Fruit fly (Drosophila melanogaster): ENCODE data around the gene prage.

The prage gene

DNA sequence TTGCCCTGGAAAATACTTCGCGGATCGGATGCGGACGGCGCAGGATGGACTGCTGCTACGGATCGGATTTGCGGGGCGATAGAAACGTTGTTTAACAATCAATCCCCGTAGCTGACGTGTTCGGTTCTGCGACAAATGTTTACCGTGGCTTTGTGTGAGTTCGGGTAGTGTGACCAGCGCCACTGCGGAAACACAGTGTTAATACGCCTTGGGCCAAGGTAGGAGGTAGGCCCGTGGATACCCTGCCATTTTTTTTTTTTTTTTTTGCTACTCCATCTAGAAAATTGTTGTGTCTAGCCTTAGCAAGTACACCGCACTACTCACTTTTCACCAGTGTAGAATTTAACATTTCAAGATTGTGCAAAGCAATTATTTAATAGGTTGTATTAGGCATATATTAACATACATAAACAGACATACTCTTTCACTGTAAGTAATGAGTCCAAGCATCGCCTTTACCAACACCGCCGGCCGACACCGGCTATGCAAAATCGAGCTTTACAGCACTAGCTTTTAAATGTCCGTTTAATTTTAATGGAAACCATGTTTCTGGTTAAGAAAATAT lies 88.2 kb downstream of the prage start, which contains the start of gene deltaCOP (continued):
- TF ChIP-seq Lim3 (GFP tag; IDR thresholded peaks at IDR 0.05): no peak
- peak; percentile 26; the same call in 1 of the 2 replicates for TF ChIP-seq peb (GFP tag; IDR thresholded peaks at IDR 0.05)
- peak; percentile 70 for TF ChIP-seq CG17328 (GFP tag; IDR thresholded peaks at IDR 0.05)
- TF ChIP-seq CG14050 (GFP tag; IDR thresholded peaks at IDR 0.05): peak; percentile 71
- TF ChIP-seq CG17385 (GFP tag; optimal IDR thresholded peaks at IDR 0.05): peak; percentile 69
- TF ChIP-seq CG8290 (GFP tag; optimal IDR thresholded peaks at IDR 0.05): no peak
- TF ChIP-seq CG8290 (tag; optimal IDR thresholded peaks at IDR 0.05): peak in 1 of 2 experiments; percentile 40
- TF ChIP-seq sr (GFP tag; IDR thresholded peaks at IDR 0.05): no peak
- TF ChIP-seq gcm2 (GFP tag; optimal IDR thresholded peaks at IDR 0.05): peak; percentile 42
- peak; percentile 92 for TF ChIP-seq Myb (GFP tag; optimal IDR thresholded peaks at IDR 0.05)
- TF ChIP-seq CG11696 (GFP tag; IDR thresholded peaks at IDR 0.05): 0 out of 2 replicates have a peak, but pooled peaks have one; percentile 42
- peak; percentile 65 for TF ChIP-seq cg (GFP tag; optimal IDR thresholded peaks at IDR 0.05)
- TF ChIP-seq Med (GFP tag): peak; percentile 97
- TF ChIP-seq tx (GFP tag; optimal IDR thresholded peaks at IDR 0.05): peak; percentile 92
- peak; percentile 78 for TF ChIP-seq vfl (GFP tag; optimal IDR thresholded peaks at IDR 0.05)
- TF ChIP-seq Drgx (GFP tag; IDR thresholded peaks at IDR 0.05): peak; percentile 77
- TF ChIP-seq Dad (GFP tag; optimal IDR thresholded peaks at IDR 0.05): peak; percentile 89
- no peak for TF ChIP-seq CG1603 (tag; optimal IDR thresholded peaks at IDR 0.05)
- TF ChIP-seq Eip74EF (GFP tag; optimal IDR thresholded peaks at IDR 0.05): no peak
- TF ChIP-seq Hr51 (GFP tag; optimal IDR thresholded peaks at IDR 0.05): peak; percentile 75 to 88
- TF ChIP-seq Doc2 (GFP tag; IDR thresholded peaks at IDR 0.05): peak; percentile 43; the same call in 1 of the 2 replicates
- no peak for TF ChIP-seq gem (tag; optimal IDR thresholded peaks at IDR 0.05)
- peak; percentile 73; the same call in 2 of the 3 replicates for TF ChIP-seq ken (GFP tag; IDR thresholded peaks at IDR 0.05)
- peak; percentile 3 for TF ChIP-seq CG7271 (tag; optimal IDR thresholded peaks at IDR 0.05)

DNA sequence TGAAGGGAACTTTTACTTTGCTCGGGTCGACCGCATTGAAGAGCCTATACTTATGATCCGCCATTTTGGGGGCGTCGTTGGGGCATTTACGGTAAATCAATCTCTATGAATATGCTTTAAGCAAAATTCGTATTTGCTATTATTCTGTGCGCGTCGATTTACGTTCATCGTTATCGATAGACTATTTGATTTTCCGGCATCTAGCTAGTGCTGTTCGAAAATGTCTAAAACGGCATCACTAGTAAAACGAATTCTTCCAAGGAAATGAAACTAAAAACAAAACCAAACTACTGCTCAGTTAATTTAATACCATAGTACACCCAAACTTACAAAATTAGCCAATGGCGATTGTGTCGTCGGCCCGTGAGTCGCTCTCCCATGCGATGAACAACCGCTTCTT lies 92.2 kb downstream of the prage start, which contains the start of the genes Gcna and MED18:
Gcna (minus strand) TSS at position 163 of the 400 bp plus-strand sequence.
MED18 (plus strand) TSS at position 237 of the 400 bp plus-strand sequence.
- TF ChIP-seq CG10147 (GFP tag; optimal IDR thresholded peaks at IDR 0.05): no peak
- TF ChIP-seq CG8290 (GFP tag; optimal IDR thresholded peaks at IDR 0.05): no peak
- TF ChIP-seq CG8290 (tag; optimal IDR thresholded peaks at IDR 0.05): no peak
- peak; percentile 58 for TF ChIP-seq MESR4 (GFP tag; optimal IDR thresholded peaks at IDR 0.05)
- peak; percentile 23 for TF ChIP-seq BEAF-32 (GFP tag; optimal IDR thresholded peaks at IDR 0.05)
- no peak for TF ChIP-seq HmgZ (tag; optimal IDR thresholded peaks at IDR 0.05)
- TF ChIP-seq HLH4C (GFP tag; IDR thresholded peaks at IDR 0.05; ENCODE audit: partially characterized antibody): peak; percentile 31; the same call in 1 of the 3 replicates
- no peak for TF ChIP-seq Hmr (GFP tag; optimal IDR thresholded peaks at IDR 0.05)
- TF ChIP-seq CG33213 (GFP tag; optimal IDR thresholded peaks at IDR 0.05): no peak
- peak; percentile 30 for TF ChIP-seq Sry-δ (GFP tag; optimal IDR thresholded peaks at IDR 0.05)
- TF ChIP-seq Atf3 (GFP tag; optimal IDR thresholded peaks at IDR 0.05): no peak
- TF ChIP-seq YL-1 (GFP tag; optimal IDR thresholded peaks at IDR 0.05): no peak
- no peak for TF ChIP-seq CG3407 (GFP tag; optimal IDR thresholded peaks at IDR 0.05)
- no peak for TF ChIP-seq CG31388 (GFP tag; optimal IDR thresholded peaks at IDR 0.05)
- TF ChIP-seq al (GFP tag; IDR thresholded peaks at IDR 0.05): no peak
- peak; percentile 46; the same call in 1 of the 3 replicates for TF ChIP-seq CG6791 (GFP tag; IDR thresholded peaks at IDR 0.05; ENCODE audit: partially characterized antibody)
- TF ChIP-seq bbx (GFP tag; IDR thresholded peaks at IDR 0.05; ENCODE audit: partially characterized antibody): no peak
- TF ChIP-seq Poxn (GFP tag; IDR thresholded peaks at IDR 0.05): no peak
- TF ChIP-seq gfzf (GFP tag; optimal IDR thresholded peaks at IDR 0.05): peak; percentile 3
- TF ChIP-seq CG14667 (GFP tag; IDR thresholded peaks at IDR 0.05): no peak
- TF ChIP-seq Meics (GFP tag; optimal IDR thresholded peaks at IDR 0.05): no peak
- TF ChIP-seq zen2 (GFP tag; IDR thresholded peaks at IDR 0.05; ENCODE audit: partially characterized antibody): 0 out of 3 replicates have a peak, but pooled peaks have one; percentile 22
- TF ChIP-seq CG3726 (GFP tag; IDR thresholded peaks at IDR 0.05): no peak
- no peak for TF ChIP-seq CG15514 (GFP tag; optimal IDR thresholded peaks at IDR 0.05)
- TF ChIP-seq Dll (GFP tag; IDR thresholded peaks at IDR 0.05; ENCODE audit: partially characterized antibody): 0 out of 4 replicates have a peak, but pooled peaks have one; percentile 51
- no peak for TF ChIP-seq CG43689 (GFP tag; IDR thresholded peaks at IDR 0.05)
- TF ChIP-seq Dp (GFP tag; optimal IDR thresholded peaks at IDR 0.05): peak; percentile 71

Measured in whole organism, embryonic.